Fruit fly (Drosophila melanogaster) whole organism, embryonic: ENCODE measurements around the gene CG42699.

Experiments used
- Atf6 ChIP-seq: fragments of 200-800 bp; sonication (Bioruptor generic); IDR thresholded peaks from 2 replicates; pipeline ENCODE4 v1.3.6; 2022; ENCODE audit warnings: missing biosample characterization, missing genetic modification characterization
- CG11723 ChIP-seq: fragments of 200-800 bp; sonication (Bioruptor generic); optimal IDR thresholded peaks from 2 replicates; lab custom pipeline; 2017; ENCODE audit warnings: missing biosample characterization, mild to moderate bottlenecking, missing genetic modification characterization
- CG12299 ChIP-seq: fragments of 200-800 bp; sonication (Bioruptor generic); optimal IDR thresholded peaks from 2 replicates; lab custom pipeline; 2018; ENCODE audit warnings: missing biosample characterization, mild to moderate bottlenecking, missing genetic modification characterization
- CG1603 ChIP-seq: fragments of 200-800 bp; sonication (Bioruptor generic); optimal IDR thresholded peaks from 2 replicates; lab custom pipeline; 2019; ENCODE audit warnings: missing biosample characterization, mild to moderate bottlenecking, missing genetic modification characterization, moderate library complexity
- CG16779 ChIP-seq: fragments of 200-800 bp; sonication (Bioruptor generic); IDR thresholded peaks from 2 replicates; pipeline ENCODE4 v1.3.6; 2022; ENCODE audit warnings: missing biosample characterization, missing genetic modification characterization
- CG17359 ChIP-seq: fragments of 200-800 bp; sonication (Bioruptor generic); optimal IDR thresholded peaks from 3 replicates; lab custom pipeline; 2018; ENCODE audit warnings: missing biosample characterization, mild to moderate bottlenecking, missing genetic modification characterization, moderate library complexity
- CG17361 ChIP-seq: fragments of 200-800 bp; sonication (Bioruptor generic); IDR thresholded peaks from 3 replicates; pipeline ENCODE4 v1.3.6; 2022; ENCODE audit warnings: missing biosample characterization, missing genetic modification characterization
- CG17385 ChIP-seq: fragments of 200-800 bp; sonication (Bioruptor generic); optimal IDR thresholded peaks from 3 replicates; lab custom pipeline; 2018; ENCODE audit warnings: missing biosample characterization, mild to moderate bottlenecking, missing genetic modification characterization
- CG17612 ChIP-seq: fragments of 200-800 bp; sonication (Bioruptor generic); IDR thresholded peaks from 2 replicates; pipeline ENCODE4 v1.3.6; 2022; ENCODE audit warnings: missing biosample characterization, missing genetic modification characterization
- CG1792 ChIP-seq: fragments of 200-800 bp; sonication (Bioruptor generic); optimal IDR thresholded peaks from 2 replicates; lab custom pipeline; 2016; ENCODE audit warnings: missing biosample characterization, missing genetic modification characterization
- CG4360 ChIP-seq: fragments of 200-800 bp; sonication (Bioruptor generic); IDR thresholded peaks from 2 replicates; pipeline ENCODE4 v1.3.6; 2022; ENCODE audit warnings: missing biosample characterization, missing genetic modification characterization
- CG6683 ChIP-seq: fragments of 200-800 bp; sonication (Bioruptor generic); optimal IDR thresholded peaks from 2 replicates; lab custom pipeline; 2017; ENCODE audit warnings: missing biosample characterization, mild to moderate bottlenecking, missing genetic modification characterization, missing genetic modification reagents
- CG6791 ChIP-seq: fragments of 200-800 bp; sonication (Bioruptor generic); IDR thresholded peaks from 3 replicates; pipeline ENCODE4 v1.3.6; 2022; ENCODE audit warnings: missing biosample characterization, missing genetic modification characterization; ENCODE audit not compliant: partially characterized antibody
- CG8290 ChIP-seq, 3 experiments: fragments of 200-800 bp; sonication (Bioruptor generic); optimal IDR thresholded peaks; 2 replicates each; lab custom pipeline; 2016 to 2019; ENCODE audit warnings: missing biosample characterization in 3 of 3, missing genetic modification characterization in 3 of 3, mild to moderate bottlenecking in 2 of 3, moderate library complexity in 1 of 3
- CG9932 ChIP-seq: fragments of 200-800 bp; sonication (Bioruptor generic); IDR thresholded peaks from 2 replicates; pipeline ENCODE4 v1.3.6; 2022; ENCODE audit warnings: missing biosample characterization, missing genetic modification characterization
- CTCF ChIP-seq: fragments of 200-800 bp; sonication (Bioruptor generic); optimal IDR thresholded peaks from 2 replicates; lab custom pipeline; 2017; ENCODE audit warnings: missing biosample characterization, mild to moderate bottlenecking, missing genetic modification characterization, moderate library complexity
- D19A ChIP-seq: fragments of 200-800 bp; optimal IDR thresholded peaks from 3 replicates; lab custom pipeline; 2019; ENCODE audit warnings: missing biosample characterization, mild to moderate bottlenecking, missing genetic modification characterization, moderate library complexity
- D19B ChIP-seq: fragments of 200-800 bp; sonication (Bioruptor generic); optimal IDR thresholded peaks from 2 replicates; lab custom pipeline; 2017; ENCODE audit warnings: missing biosample characterization, mild to moderate bottlenecking, missing genetic modification characterization
- Dad ChIP-seq: fragments of 200-800 bp; sonication (Bioruptor generic); optimal IDR thresholded peaks from 3 replicates; lab custom pipeline; 2016; ENCODE audit warnings: missing biosample characterization, missing genetic modification characterization
- Eip74EF ChIP-seq, 2 experiments: fragments of 200-800 bp in 1 of 2; fragments of >200 bp in 1 of 2; sonication (Bioruptor generic) in 1 of 2; optimal IDR thresholded peaks; 2 replicates each; lab custom pipeline; 2017 to 2019; ENCODE audit warnings: missing biosample characterization in 2 of 2, missing genetic modification characterization in 2 of 2, mild to moderate bottlenecking in 1 of 2, moderate library complexity in 1 of 2
- Gug ChIP-seq: fragments of 200-800 bp; sonication (Bioruptor generic); IDR thresholded peaks from 4 replicates; pipeline ENCODE4 v1.3.6; 2022; ENCODE audit warnings: missing biosample characterization, missing genetic modification characterization
- Hsf ChIP-seq: fragments of 200-800 bp; sonication (Bioruptor generic); optimal IDR thresholded peaks from 3 replicates; lab custom pipeline; 2016; ENCODE audit warnings: missing biosample characterization, missing genetic modification characterization
- Lhr ChIP-seq: fragments of 200-800 bp; sonication (Bioruptor generic); optimal IDR thresholded peaks from 3 replicates; lab custom pipeline; 2017; ENCODE audit warnings: mild to moderate bottlenecking, missing biosample characterization, missing genetic modification reagents, missing genetic modification characterization
- Meics ChIP-seq: fragments of 200-800 bp; sonication (Bioruptor generic); optimal IDR thresholded peaks from 2 replicates; lab custom pipeline; 2017; ENCODE audit warnings: missing biosample characterization, mild to moderate bottlenecking, missing genetic modification characterization
- Mes4 ChIP-seq: fragments of 200-800 bp; sonication (Bioruptor generic); optimal IDR thresholded peaks from 2 replicates; lab custom pipeline; 2016; ENCODE audit warnings: missing biosample characterization, missing genetic modification characterization
- Mrtf ChIP-seq: fragments of 200-800 bp; sonication (Bioruptor generic); IDR thresholded peaks from 3 replicates; pipeline ENCODE4 v1.3.6; 2022; ENCODE audit warnings: missing biosample characterization, missing genetic modification characterization
- Myb ChIP-seq: fragments of 200-800 bp; sonication (Bioruptor generic); optimal IDR thresholded peaks from 2 replicates; lab custom pipeline; 2016; ENCODE audit warnings: missing biosample characterization, missing genetic modification characterization
- Nf-YC ChIP-seq: fragments of 200-800 bp; optimal IDR thresholded peaks from 3 replicates; lab custom pipeline; 2019; ENCODE audit warnings: missing biosample characterization, mild to moderate bottlenecking, missing genetic modification characterization, moderate library complexity
- Oaz ChIP-seq: fragments of 200-800 bp; sonication (Bioruptor generic); IDR thresholded peaks from 2 replicates; pipeline ENCODE4 v1.3.6; 2022; ENCODE audit warnings: missing biosample characterization, missing genetic modification characterization
- Poxn ChIP-seq: fragments of 200-800 bp; sonication (Bioruptor generic); IDR thresholded peaks from 2 replicates; pipeline ENCODE4 v1.3.6; 2022; ENCODE audit warnings: missing biosample characterization, missing genetic modification characterization
- Spps ChIP-seq: fragments of 200-800 bp; sonication (Bioruptor generic); optimal IDR thresholded peaks from 2 replicates; lab custom pipeline; 2018; ENCODE audit warnings: missing biosample characterization, mild to moderate bottlenecking, missing genetic modification characterization
- TFAM ChIP-seq: fragments of 200-800 bp; sonication (Bioruptor generic); optimal IDR thresholded peaks from 2 replicates; lab custom pipeline; 2017; ENCODE audit warnings: missing biosample characterization, missing genetic modification characterization, inconsistent platforms
- Tbp ChIP-seq: fragments of >200 bp; optimal IDR thresholded peaks from 2 replicates; lab custom pipeline; 2018; ENCODE audit warnings: missing biosample characterization, missing genetic modification characterization
- abd-A ChIP-seq: fragments of 200-800 bp; sonication (Bioruptor generic); optimal IDR thresholded peaks from 3 replicates; lab custom pipeline; 2019; ENCODE audit warnings: missing biosample characterization, mild to moderate bottlenecking, missing genetic modification characterization, moderate library complexity
- ase ChIP-seq: fragments of 200-800 bp; sonication (Bioruptor generic); IDR thresholded peaks from 3 replicates; pipeline ENCODE4 v1.3.6; 2022; ENCODE audit warnings: missing biosample characterization, missing genetic modification characterization
- cato ChIP-seq: fragments of 200-800 bp; sonication (Bioruptor generic); optimal IDR thresholded peaks from 2 replicates; lab custom pipeline; 2016; ENCODE audit warnings: missing biosample characterization, missing genetic modification characterization, borderline replicate concordance
- caup ChIP-seq: fragments of 200-800 bp; sonication (Bioruptor generic); optimal IDR thresholded peaks from 3 replicates; lab custom pipeline; 2017; ENCODE audit warnings: missing biosample characterization, mild to moderate bottlenecking, missing genetic modification characterization, moderate library complexity; ENCODE audit not compliant: severe bottlenecking
- dm ChIP-seq: fragments of 200-800 bp; sonication (Bioruptor generic); optimal IDR thresholded peaks from 3 replicates; lab custom pipeline; 2016; ENCODE audit warnings: missing biosample characterization, missing genetic modification characterization
- ewg ChIP-seq: fragments of 200-800 bp; sonication (Bioruptor generic); optimal IDR thresholded peaks from 3 replicates; lab custom pipeline; 2017; ENCODE audit warnings: mild to moderate bottlenecking, missing biosample characterization, missing genetic modification reagents, missing genetic modification characterization
- fru ChIP-seq: fragments of >200 bp; optimal IDR thresholded peaks from 2 replicates; lab custom pipeline; 2017
- ftz-f1 ChIP-seq: fragments of 200-800 bp; sonication (Bioruptor generic); optimal IDR thresholded peaks from 2 replicates; lab custom pipeline; 2016; ENCODE audit warnings: missing biosample characterization, missing genetic modification characterization
- grn ChIP-seq: fragments of 200-800 bp; sonication (Bioruptor generic); optimal IDR thresholded peaks from 3 replicates; lab custom pipeline; 2017; ENCODE audit warnings: missing biosample characterization, missing genetic modification characterization
- gt ChIP-seq: fragments of 200-800 bp; sonication (Bioruptor generic); IDR thresholded peaks from 2 replicates; pipeline ENCODE4 v1.3.6; 2022; ENCODE audit warnings: missing biosample characterization, missing genetic modification characterization
- hbn ChIP-seq: fragments of 200-800 bp; sonication (Bioruptor generic); IDR thresholded peaks from 2 replicates; pipeline ENCODE4 v1.3.6; 2022; ENCODE audit warnings: missing biosample characterization, missing genetic modification characterization; ENCODE audit not compliant: partially characterized antibody
- kah ChIP-seq: fragments of 200-800 bp; sonication (Bioruptor generic); optimal IDR thresholded peaks from 2 replicates; lab custom pipeline; 2018; ENCODE audit warnings: missing biosample characterization, mild to moderate bottlenecking, missing genetic modification characterization
- rib ChIP-seq: fragments of 200-800 bp; sonication (Bioruptor generic); IDR thresholded peaks from 2 replicates; pipeline ENCODE4 v1.3.6; 2022; ENCODE audit warnings: missing biosample characterization, missing genetic modification characterization
- run ChIP-seq: fragments of 200-800 bp; sonication (Bioruptor generic); optimal IDR thresholded peaks from 3 replicates; lab custom pipeline; 2018; ENCODE audit warnings: missing biosample characterization, mild to moderate bottlenecking, missing genetic modification characterization
- sens-2 ChIP-seq: fragments of 200-800 bp; sonication (Bioruptor generic); IDR thresholded peaks from 2 replicates; pipeline ENCODE4 v1.3.6; 2022; ENCODE audit warnings: missing biosample characterization, missing genetic modification characterization
- slou ChIP-seq: fragments of 200-800 bp; sonication (Bioruptor generic); optimal IDR thresholded peaks from 3 replicates; lab custom pipeline; 2016; ENCODE audit warnings: missing biosample characterization, missing genetic modification characterization
- zen2 ChIP-seq: fragments of 200-800 bp; sonication (Bioruptor generic); IDR thresholded peaks from 3 replicates; pipeline ENCODE4 v1.3.6; 2022; ENCODE audit warnings: missing biosample characterization, missing genetic modification characterization; ENCODE audit not compliant: partially characterized antibody

Gene CG42699

dm6 chrX:5737157-5737556 is 27.2 kb upstream of the CG42699 start (continued):
- TF ChIP-seq grn (GFP tag; lab: Kevin White, UChicago) (no peak), Gug (peak; percentile 42; the same call in 1 of the 4 replicates), CG1792 (GFP tag; lab: Kevin White, UChicago) (no peak), CG17385 (no peak), Atf6 (GFP tag; lab: Robert Waterston, UW) (0 out of 2 replicates have a peak, but pooled peaks have one; percentile 30), Eip74EF (GFP tag; optimal IDR thresholded peaks at IDR 0.05; lab: Kevin White, UChicago) (no peak), Meics (GFP tag; lab: Kevin White, UChicago) (peak; percentile 31), rib (GFP tag; lab: Robert Waterston, UW) (no peak; the same call in 1 of the 2 replicates), CG16779 (GFP tag; lab: Robert Waterston, UW) (0 out of 2 replicates have a peak, but pooled peaks have one; percentile 52), CG4360 (GFP tag; lab: Robert Waterston, UW) (no peak), Nf-YC (tag; lab: Kevin White, UChicago) (peak; percentile 23), zen2 (GFP tag; lab: Robert Waterston, UW) (no peak), D19B (GFP tag; lab: Kevin White, UChicago) (no peak), Spps (no peak), Myb (no peak)

dm6 chrX:5737676-5738220 is 26.6 kb upstream of the CG42699 start, which contains the start of gene Snx27:
Gene Snx27 (minus strand): TSS chrX:5738031.
- TF ChIP-seq Lhr (peak; percentile 83), sens-2 (GFP tag; lab: Robert Waterston, UW) (no peak), run (no peak), TFAM (GFP tag; lab: Kevin White, UChicago) (no peak), fru (lab: Kevin White, UChicago) (no peak), CG17612 (GFP tag; lab: Robert Waterston, UW) (no peak), cato (no peak), dm (peak; percentile 37), slou (peak; percentile 30), abd-A (tag; lab: Kevin White, UChicago) (no peak), Tbp (no peak), CG8290 (GFP tag; optimal IDR thresholded peaks at IDR 0.05; lab: Kevin White, UChicago) (peak; percentile 38), CG8290 (tag; optimal IDR thresholded peaks at IDR 0.05; lab: Kevin White, UChicago) (peak in 1 of 2 experiments; percentile 87), CG11723 (GFP tag; lab: Kevin White, UChicago) (peak; percentile 3), CG6683 (no peak), CG9932 (GFP tag; lab: Robert Waterston, UW) (peak; percentile 92), CG17361 (GFP tag; lab: Robert Waterston, UW) (0 out of 3 replicates have a peak, but pooled peaks have one; percentile 15), CG12299 (tag; lab: Kevin White, UChicago) (no peak), Hsf (GFP tag; lab: Kevin White, UChicago) (peak; percentile 50), ase (no peak), Poxn (GFP tag; lab: Robert Waterston, UW) (no peak), Dad (GFP tag; lab: Kevin White, UChicago) (peak; percentile 45), CG6791 (GFP tag; lab: Robert Waterston, UW) (peak; percentile 100), ftz-f1 (GFP tag; lab: Kevin White, UChicago) (peak; percentile 26), kah (GFP tag; lab: Kevin White, UChicago) (no peak), Mes4 (GFP tag; lab: Kevin White, UChicago) (peak; percentile 54), CTCF (GFP tag; lab: Kevin White, UChicago) (peak; percentile 50), CG1603 (tag; lab: Kevin White, UChicago) (peak; percentile 94), D19A (tag; lab: Kevin White, UChicago) (peak; percentile 16), CG17359 (tag; lab: Kevin White, UChicago) (peak; percentile 35), Oaz (no peak), Mrtf (GFP tag; lab: Robert Waterston, UW) (no peak), hbn (peak; percentile 99), gt (GFP tag; lab: Robert Waterston, UW) (no peak), ewg (GFP tag; lab: Kevin White, UChicago) (peak; percentile 23), caup (GFP tag; lab: Kevin White, UChicago) (peak; percentile 42)
